Fruit fly (Drosophila melanogaster) whole organism, prepupa: ENCODE results near the gene CG3342.
A peak's percentile ranks its signal among the peaks of the same experiment; 100 is the strongest.

ENCODE experiments used
- CG10631 ChIP-seq: fragments of 200-800 bp; sonication (Bioruptor generic); optimal IDR thresholded peaks from 2 replicates; lab custom pipeline; 2016; ENCODE audit warnings: missing biosample characterization, missing genetic modification characterization
- CG11294 ChIP-seq: fragments of 200-800 bp; sonication (Bioruptor generic); IDR thresholded peaks from 2 replicates; pipeline ENCODE4 v1.3.6; 2022; ENCODE audit warnings: missing biosample characterization, missing genetic modification characterization
- CG11902 ChIP-seq: fragments of 200-800 bp; sonication (Bioruptor generic); optimal IDR thresholded peaks from 3 replicates; lab custom pipeline; 2016; ENCODE audit warnings: missing biosample characterization, missing genetic modification characterization
- CG15336 ChIP-seq: fragments of 200-800 bp; sonication (Bioruptor generic); IDR thresholded peaks from 2 replicates; pipeline ENCODE4 v1.3.6; 2022; ENCODE audit warnings: missing biosample characterization, missing genetic modification characterization
- CG16779 ChIP-seq: fragments of 200-800 bp; sonication (Bioruptor generic); optimal IDR thresholded peaks from 3 replicates; lab custom pipeline; 2017; ENCODE audit warnings: missing biosample characterization, mild to moderate bottlenecking, missing genetic modification characterization
- CG31627 ChIP-seq: fragments of 200-800 bp; sonication (Bioruptor generic); optimal IDR thresholded peaks from 3 replicates; lab custom pipeline; 2016; ENCODE audit warnings: missing biosample characterization, missing genetic modification characterization
- CG32006 ChIP-seq: fragments of 200-800 bp; sonication (Bioruptor generic); optimal IDR thresholded peaks from 3 replicates; lab custom pipeline; 2017; ENCODE audit warnings: missing biosample characterization, mild to moderate bottlenecking, missing genetic modification characterization
- CG34406 ChIP-seq: fragments of 200-800 bp; sonication (Bioruptor generic); optimal IDR thresholded peaks from 3 replicates; lab custom pipeline; 2016; ENCODE audit warnings: missing biosample characterization, missing genetic modification characterization
- CG3919 ChIP-seq: fragments of 200-800 bp; sonication (Bioruptor generic); optimal IDR thresholded peaks from 3 replicates; lab custom pipeline; 2016; ENCODE audit warnings: missing biosample characterization, missing genetic modification characterization
- CG4318 ChIP-seq: fragments of 200-800 bp; sonication (Bioruptor generic); optimal IDR thresholded peaks from 3 replicates; lab custom pipeline; 2017; ENCODE audit warnings: missing biosample characterization, mild to moderate bottlenecking, missing genetic modification characterization
- CG6163 ChIP-seq: fragments of 200-800 bp; sonication (Bioruptor generic); IDR thresholded peaks from 3 replicates; pipeline ENCODE4 v1.3.6; 2022; ENCODE audit warnings: missing biosample characterization, missing genetic modification characterization
- CG6276 ChIP-seq: fragments of 200-800 bp; sonication (Bioruptor generic); optimal IDR thresholded peaks from 2 replicates; lab custom pipeline; 2017; ENCODE audit warnings: missing biosample characterization, mild to moderate bottlenecking, missing genetic modification characterization
- CG6792 ChIP-seq: fragments of 200-800 bp; sonication (Bioruptor generic); optimal IDR thresholded peaks from 3 replicates; lab custom pipeline; 2016; ENCODE audit warnings: missing biosample characterization, missing genetic modification characterization
- CG6808 ChIP-seq: fragments of 200-800 bp; sonication (Bioruptor generic); optimal IDR thresholded peaks from 3 replicates; lab custom pipeline; 2017; ENCODE audit warnings: missing biosample characterization, missing genetic modification characterization, mild to moderate bottlenecking, moderate library complexity, missing genetic modification reagents
- CG7368 ChIP-seq: fragments of 200-800 bp; sonication (Bioruptor generic); optimal IDR thresholded peaks from 3 replicates; lab custom pipeline; 2016; ENCODE audit warnings: missing biosample characterization, missing genetic modification characterization
- CG8119 ChIP-seq: fragments of 200-800 bp; sonication (Bioruptor generic); IDR thresholded peaks from 3 replicates; pipeline ENCODE4 v1.3.6; 2022; ENCODE audit warnings: missing biosample characterization, missing genetic modification characterization
- CG8319 ChIP-seq: fragments of 200-800 bp; sonication (Bioruptor generic); optimal IDR thresholded peaks from 3 replicates; lab custom pipeline; 2016; ENCODE audit warnings: missing biosample characterization, missing genetic modification characterization
- CG8632 ChIP-seq: fragments of 200-800 bp; sonication (Bioruptor generic); optimal IDR thresholded peaks from 3 replicates; lab custom pipeline; 2016; ENCODE audit warnings: missing biosample characterization, missing genetic modification characterization
- CG9139 ChIP-seq: fragments of 200-800 bp; sonication (Bioruptor generic); optimal IDR thresholded peaks from 3 replicates; lab custom pipeline; 2017; ENCODE audit warnings: missing biosample characterization, mild to moderate bottlenecking, missing genetic modification characterization
- Eip78C ChIP-seq: fragments of 200-800 bp; sonication (Bioruptor generic); peaks from one replicate; lab custom pipeline; 2016; ENCODE audit warnings: missing biosample characterization, missing genetic modification characterization
- Eip93F ChIP-seq: fragments of 200-800 bp; sonication (Bioruptor generic); optimal IDR thresholded peaks from 2 replicates; lab custom pipeline; 2016; ENCODE audit warnings: missing biosample characterization, mild to moderate bottlenecking, missing genetic modification characterization
- Ets21C ChIP-seq: fragments of 200-800 bp; sonication (Bioruptor generic); optimal IDR thresholded peaks from 3 replicates; lab custom pipeline; 2016; ENCODE audit warnings: missing biosample characterization, missing genetic modification characterization
- Ets96B ChIP-seq: fragments of 200-800 bp; optimal IDR thresholded peaks from 2 replicates; lab custom pipeline; 2019; ENCODE audit warnings: missing biosample characterization, mild to moderate bottlenecking, missing genetic modification characterization, moderate library complexity
- Hr38 ChIP-seq: sonication (Bioruptor generic); optimal IDR thresholded peaks from 2 replicates; lab custom pipeline; 2016; ENCODE audit warnings: missing biosample characterization, missing genetic modification characterization
- Hr4 ChIP-seq: fragments of 200-800 bp; sonication (Bioruptor generic); optimal IDR thresholded peaks from 3 replicates; lab custom pipeline; 2016; ENCODE audit warnings: missing biosample characterization, missing genetic modification characterization
- Lpt ChIP-seq: fragments of 200-800 bp; sonication (Bioruptor generic); optimal IDR thresholded peaks from 3 replicates; lab custom pipeline; 2016; ENCODE audit warnings: missing biosample characterization, missing genetic modification characterization
- Met ChIP-seq: fragments of 200-800 bp; sonication (Bioruptor generic); optimal IDR thresholded peaks from 3 replicates; lab custom pipeline; 2016; ENCODE audit warnings: missing biosample characterization, missing genetic modification characterization
- OdsH ChIP-seq: fragments of 200-800 bp; sonication (Bioruptor generic); optimal IDR thresholded peaks from 3 replicates; lab custom pipeline; 2016; ENCODE audit warnings: missing biosample characterization, missing genetic modification characterization
- Smox ChIP-seq: fragments of 200-800 bp; sonication (Bioruptor generic); optimal IDR thresholded peaks from 3 replicates; lab custom pipeline; 2016; ENCODE audit warnings: missing biosample characterization, missing genetic modification characterization
- Sox102F ChIP-seq: fragments of 200-800 bp; sonication (Bioruptor generic); optimal IDR thresholded peaks from 2 replicates; lab custom pipeline; 2016; ENCODE audit warnings: missing biosample characterization, mild to moderate bottlenecking, missing genetic modification characterization
- Sox14 ChIP-seq: fragments of 200-800 bp; sonication (Bioruptor generic); optimal IDR thresholded peaks from 3 replicates; lab custom pipeline; 2016; ENCODE audit warnings: missing biosample characterization, missing genetic modification characterization
- Sox15 ChIP-seq: fragments of 200-800 bp; sonication (Bioruptor generic); optimal IDR thresholded peaks from 3 replicates; lab custom pipeline; 2016; ENCODE audit warnings: missing biosample characterization, missing genetic modification characterization
- achi ChIP-seq: fragments of 200-800 bp; sonication (Bioruptor generic); optimal IDR thresholded peaks from 3 replicates; lab custom pipeline; 2016; ENCODE audit warnings: missing biosample characterization, missing genetic modification characterization
- dsx ChIP-seq: fragments of 200-800 bp; optimal IDR thresholded peaks from 3 replicates; lab custom pipeline; 2019; ENCODE audit warnings: missing biosample characterization, mild to moderate bottlenecking, missing genetic modification characterization, moderate library complexity; ENCODE audit not compliant: poor library complexity, severe bottlenecking
- eg ChIP-seq: fragments of 200-800 bp; sonication (Bioruptor generic); IDR thresholded peaks from 3 replicates; pipeline ENCODE4 v1.3.6; 2022; ENCODE audit warnings: missing biosample characterization, missing genetic modification characterization
- fd85E ChIP-seq: fragments of 200-800 bp; sonication (Bioruptor generic); optimal IDR thresholded peaks from 3 replicates; lab custom pipeline; 2016; ENCODE audit warnings: missing biosample characterization, missing genetic modification characterization
- fkh ChIP-seq: fragments of 200-800 bp; sonication (Bioruptor generic); optimal IDR thresholded peaks from 3 replicates; lab custom pipeline; 2017; ENCODE audit warnings: missing biosample characterization, mild to moderate bottlenecking, missing genetic modification characterization, moderate library complexity
- lz ChIP-seq: fragments of 200-800 bp; sonication (Bioruptor generic); optimal IDR thresholded peaks from 3 replicates; lab custom pipeline; 2016; ENCODE audit warnings: missing biosample characterization, missing genetic modification characterization
- pdm3 ChIP-seq: fragments of 200-800 bp; sonication (Bioruptor generic); optimal IDR thresholded peaks from 3 replicates; lab custom pipeline; 2016; ENCODE audit warnings: missing biosample characterization, missing genetic modification characterization
- spab ChIP-seq: fragments of 200-800 bp; sonication (Bioruptor generic); optimal IDR thresholded peaks from 2 replicates; lab custom pipeline; 2017; ENCODE audit warnings: missing biosample characterization, mild to moderate bottlenecking, missing genetic modification characterization, missing genetic modification reagents
- ss ChIP-seq, 2 experiments: fragments of 200-800 bp; sonication (Bioruptor generic); optimal IDR thresholded peaks; 2 replicates in 1 of 2; 3 replicates in 1 of 2; lab custom pipeline; 2017 to 2018; ENCODE audit warnings: mild to moderate bottlenecking in 2 of 2, missing biosample characterization in 2 of 2, missing genetic modification characterization in 2 of 2, moderate library complexity in 1 of 2
- topi ChIP-seq: fragments of 200-800 bp; sonication (Bioruptor generic); optimal IDR thresholded peaks from 3 replicates; lab custom pipeline; 2016; ENCODE audit warnings: missing biosample characterization, missing genetic modification characterization

CG3342 gene

DNA sequence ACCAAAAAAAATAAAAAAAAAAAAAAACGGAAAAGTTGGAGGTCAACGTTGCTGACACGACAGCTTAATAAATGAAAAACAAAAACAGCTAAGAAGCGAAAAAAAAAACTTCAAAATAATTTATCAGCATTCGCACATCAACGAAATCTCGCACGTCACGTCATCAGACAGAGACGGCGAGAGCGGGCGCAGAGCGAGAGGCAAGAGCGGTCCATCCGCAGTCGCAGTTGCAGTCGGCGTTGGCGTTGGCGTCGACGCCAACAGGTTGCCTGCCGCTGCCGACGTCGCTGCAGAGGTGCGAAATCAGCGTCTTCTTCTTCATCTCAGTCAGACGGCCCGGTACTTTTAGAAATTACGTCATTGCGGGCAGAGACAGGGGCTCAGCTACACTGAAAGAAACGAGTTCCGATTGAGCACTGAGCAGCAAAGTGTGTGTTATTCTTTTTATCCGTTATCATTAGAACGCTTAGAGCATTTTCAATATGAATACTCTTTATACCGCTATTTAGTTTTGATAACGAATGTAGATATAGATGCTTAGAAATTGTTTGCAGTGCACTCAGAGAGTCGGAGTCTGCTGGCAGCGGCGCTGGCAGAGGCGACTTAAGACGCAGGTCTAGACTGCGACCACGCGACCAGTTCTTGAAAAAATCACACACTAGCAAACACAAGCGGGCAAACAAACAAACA is 21.9 kb upstream of the CG3342 start (continued):
- TF ChIP-seq CG9139 (GFP tag; lab: Kevin White, UChicago) (peak; percentile 84), Sox15 (GFP tag; lab: Kevin White, UChicago) (peak; percentile 91), Ets21C (peak; percentile 89), Ets96B (tag; lab: Kevin White, UChicago) (peak; percentile 94), Met (GFP tag; lab: Kevin White, UChicago) (peak; percentile 97), CG6792 (GFP tag; lab: Kevin White, UChicago) (peak; percentile 95), CG32006 (GFP tag; lab: Kevin White, UChicago) (peak; percentile 96), CG8319 (GFP tag; lab: Kevin White, UChicago) (peak; percentile 94), Hr38 (GFP tag; lab: Kevin White, UChicago) (peak; percentile 11), Smox (peak; percentile 93), Eip93F (peak; percentile 89), CG7368 (GFP tag; lab: Kevin White, UChicago) (peak; percentile 96), CG8119 (peak; percentile 98), CG11902 (GFP tag; lab: Kevin White, UChicago) (peak; percentile 95), Sox14 (GFP tag; lab: Kevin White, UChicago) (peak; percentile 96), topi (peak; percentile 98), eg (peak; percentile 98), CG3919 (GFP tag; lab: Kevin White, UChicago) (peak; percentile 99), lz (peak; percentile 96), CG6276 (GFP tag; lab: Kevin White, UChicago) (peak; percentile 96), pdm3 (GFP tag; lab: Kevin White, UChicago) (peak; percentile 96), CG4318 (peak; percentile 93), CG31627 (peak; percentile 96), Hr4 (GFP tag; lab: Kevin White, UChicago) (peak; percentile 93), CG11294 (GFP tag; lab: Robert Waterston, UW) (peak; percentile 94), spab (peak; percentile 92), CG10631 (GFP tag; lab: Kevin White, UChicago) (peak; percentile 96), CG34406 (GFP tag; lab: Kevin White, UChicago) (peak; percentile 89), CG15336 (peak; percentile 98), CG16779 (tag; lab: Kevin White, UChicago) (peak; percentile 89), OdsH (GFP tag; lab: Kevin White, UChicago) (peak; percentile 95), fd85E (GFP tag; lab: Kevin White, UChicago) (peak; percentile 86), dsx (peak; percentile 91), ss (GFP tag; optimal IDR thresholded peaks at IDR 0.05; lab: Kevin White, UChicago) (peak; percentile 91 to 93), fkh (GFP tag; lab: Kevin White, UChicago) (peak; percentile 78), CG6808 (GFP tag; lab: Kevin White, UChicago) (peak; percentile 96), CG6163 (GFP tag; lab: Robert Waterston, UW) (peak; percentile 99), Lpt (peak; percentile 95), Eip78C (peak; percentile 99), achi (GFP tag; lab: Kevin White, UChicago) (peak; percentile 95)

dm6 chrX:6546970-6547369 is 19.3 kb upstream of the CG3342 start:
- TF ChIP-seq fkh (GFP tag; lab: Kevin White, UChicago): peak; percentile 83
- no peak for TF ChIP-seq CG8632 (GFP tag; lab: Kevin White, UChicago)
- TF ChIP-seq Sox102F: no peak
- TF ChIP-seq, all 60 proteins: peak for 1
